Worm (Caenorhabditis elegans): ENCODE measurements around the gene T10D4.19.

DNA sequence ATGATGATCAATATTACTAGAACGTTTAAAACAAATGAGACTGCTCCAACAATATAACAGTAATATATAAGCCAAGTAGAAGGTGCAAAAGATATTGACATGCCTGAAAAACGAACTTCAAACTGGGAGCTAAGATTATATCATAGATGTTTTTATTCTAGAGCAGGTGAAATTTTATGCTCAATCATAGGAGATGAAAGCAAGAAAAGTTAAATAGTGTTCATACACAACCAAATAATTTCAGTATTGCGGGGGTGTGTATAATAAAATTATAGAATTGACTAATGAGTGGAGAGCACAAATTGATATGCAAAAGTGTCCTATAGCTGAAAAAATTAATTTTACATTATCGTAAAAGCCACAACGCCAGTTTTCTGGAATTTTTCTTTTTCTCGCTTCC is 7.3 kb downstream of the T10D4.19 start, which contains the start of gene sri-34:
- no peak for TF ChIP-seq crh-2 (tag; optimal IDR thresholded peaks at IDR 0.05)
- TF ChIP-seq C34F6.9 (tag; optimal IDR thresholded peaks at IDR 0.05): no peak
- TF ChIP-seq blmp-1 (tag; optimal IDR thresholded peaks at IDR 0.05; ENCODE audit: insufficient read depth): no peak
- TF ChIP-seq zag-1 (tag; optimal IDR thresholded peaks at IDR 0.05): no peak
- TF ChIP-seq nhr-77 (tag; optimal IDR thresholded peaks at IDR 0.05): no peak
- no peak for TF ChIP-seq ceh-16 (tag; optimal IDR thresholded peaks at IDR 0.05)

Data from whole organism, L2 larva.